Worm (Caenorhabditis elegans): Measurements from ENCODE around the gene ZK1067.3.

Gene ZK1067.3

DNA sequence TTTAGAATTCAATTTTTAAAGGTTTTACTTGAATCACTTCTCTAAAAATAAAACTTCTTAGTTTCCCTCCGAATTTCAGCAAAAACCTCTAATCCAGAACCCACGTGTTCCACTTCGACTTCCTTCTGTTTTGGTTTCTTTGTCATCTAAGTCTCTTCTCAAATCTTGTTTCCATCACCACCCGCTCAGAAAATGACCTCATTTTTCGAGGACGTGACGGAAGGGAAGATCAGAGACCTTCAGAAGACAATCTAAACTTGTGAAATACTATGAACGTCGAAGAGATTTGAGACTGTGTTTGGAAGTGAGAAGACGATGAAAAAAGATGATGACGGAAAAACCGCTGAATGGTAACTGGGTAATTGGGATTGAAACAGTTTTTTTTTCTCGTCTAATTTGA is 33.4 kb upstream of the ZK1067.3 start (continued):
- TF ChIP-seq mxl-2 (GFP tag; conservative IDR thresholded peaks at IDR 0.05) (no peak), dmd-8 (GFP tag; IDR thresholded peaks at IDR 0.05) (no peak), ceh-62 (tag; optimal IDR thresholded peaks at IDR 0.05) (no peak), F37D6.2 (tag; optimal IDR thresholded peaks at IDR 0.05) (no peak), lin-15B (tag; optimal IDR thresholded peaks at IDR 0.05) (no peak), nhr-10 (tag; optimal IDR thresholded peaks at IDR 0.05) (no peak), T20F7.1 (GFP tag; optimal IDR thresholded peaks at IDR 0.05) (no peak)

DNA sequence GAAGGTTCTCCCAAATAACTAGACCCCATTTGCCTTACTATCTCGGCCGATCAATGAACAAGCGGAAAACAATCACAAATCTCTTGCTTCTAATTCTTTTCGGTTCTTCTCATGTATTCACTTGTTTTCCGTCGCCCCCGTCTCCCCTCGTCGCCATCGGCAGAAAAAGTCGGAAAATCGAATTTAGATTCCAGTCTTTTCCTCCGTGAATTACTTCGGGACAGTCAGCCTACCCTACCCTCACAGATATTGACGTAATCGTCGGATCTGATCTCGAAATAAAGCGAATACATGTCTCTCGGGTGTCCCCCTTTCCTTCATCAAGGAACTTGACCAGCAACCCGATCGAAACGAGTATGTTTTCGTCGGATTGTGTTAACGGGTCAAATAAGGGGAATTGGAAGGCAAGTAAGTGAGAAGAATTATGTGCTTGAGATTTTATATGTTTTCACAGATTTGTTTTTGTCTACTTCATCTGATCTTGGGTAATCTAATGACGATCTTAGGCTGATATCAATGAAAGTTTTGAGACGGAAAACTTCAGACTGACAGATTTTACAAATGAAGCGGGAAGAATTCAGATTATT is 32.5 kb upstream of the ZK1067.3 start:
- TF ChIP-seq aha-1 (tag) (peak; percentile 30), mes-2 (tag; optimal IDR thresholded peaks at IDR 0.05; ENCODE audit: poor library complexity, severe bottlenecking) (no peak)

DNA sequence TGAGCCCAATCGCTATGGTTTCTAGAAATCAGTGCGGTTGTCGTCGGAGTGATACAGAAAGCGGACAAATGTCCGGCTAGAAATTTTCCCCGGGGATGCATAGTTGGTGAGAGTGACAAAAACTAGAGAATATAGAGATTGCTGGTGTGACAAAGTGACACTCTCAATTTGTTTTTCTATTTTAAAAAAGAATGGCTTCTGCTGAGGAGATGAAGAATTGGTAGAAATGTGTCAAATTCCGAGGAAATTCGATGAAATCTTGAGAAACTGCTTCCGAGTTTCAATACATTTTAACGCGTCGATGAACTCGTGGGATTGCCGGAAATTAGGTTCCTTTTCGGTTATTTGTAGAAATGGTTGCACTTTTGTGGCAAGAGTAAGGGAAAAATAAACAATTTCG is 28.9 kb upstream of the ZK1067.3 start, which contains the start of gene twk-4:
twk-4 (minus strand) TSS at position 101 of the 400 bp plus-strand sequence.
- TF ChIP-seq madf-9 (GFP tag; conservative IDR thresholded peaks at IDR 0.05) (no peak), ceh-62 (tag; optimal IDR thresholded peaks at IDR 0.05) (no peak), lin-15B (tag; optimal IDR thresholded peaks at IDR 0.05) (no peak), set-16 (GFP tag; IDR thresholded peaks at IDR 0.05) (no peak)

DNA sequence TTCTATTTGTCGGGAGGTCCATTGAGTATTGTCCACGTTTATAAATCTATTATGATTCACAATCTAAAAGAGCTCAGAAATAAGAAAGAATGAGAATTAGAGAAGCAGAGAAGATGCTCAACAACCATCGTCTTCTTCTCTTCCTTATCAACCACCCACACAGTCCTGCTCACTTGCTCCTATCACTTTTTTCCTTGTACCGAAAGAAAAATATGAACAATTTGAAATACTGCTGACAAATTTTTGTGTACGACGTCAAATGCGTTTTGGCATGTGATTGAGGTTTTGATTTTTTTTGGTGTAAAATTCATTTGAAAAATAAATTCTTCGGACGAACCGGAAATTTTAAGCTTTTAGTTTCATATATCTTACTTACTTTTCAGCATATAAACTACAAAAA is 26.7 kb upstream of the ZK1067.3 start:
- TF ChIP-seq hlh-11 (tag; optimal IDR thresholded peaks at IDR 0.05) = peak; percentile 67
- TF ChIP-seq dve-1 (tag; optimal IDR thresholded peaks at IDR 0.05; ENCODE audit: insufficient read depth) = peak; percentile 46
- peak; percentile 86 for TF ChIP-seq pqm-1 (tag; optimal IDR thresholded peaks at IDR 0.05)
- TF ChIP-seq hif-1 (tag; optimal IDR thresholded peaks at IDR 0.05) = no peak
- peak; percentile 2 for TF ChIP-seq mep-1 (tag; optimal IDR thresholded peaks at IDR 0.05)
- peak; percentile 43 for TF ChIP-seq nhr-28 (tag; optimal IDR thresholded peaks at IDR 0.05)
- TF ChIP-seq Y75B8A.6 (GFP tag; IDR thresholded peaks at IDR 0.05) = no peak
- no peak for TF ChIP-seq gei-8 (GFP tag; optimal IDR thresholded peaks at IDR 0.05)
- peak; percentile 58; the same call in 1 of the 2 replicates for TF ChIP-seq dmd-6 (GFP tag; IDR thresholded peaks at IDR 0.05)
- no peak for TF ChIP-seq tag-97 (GFP tag; IDR thresholded peaks at IDR 0.05)
- TF ChIP-seq daf-16 (GFP tag; optimal IDR thresholded peaks at IDR 0.05) = no peak
- TF ChIP-seq daf-16 (tag; optimal IDR thresholded peaks at IDR 0.05) = peak; percentile 79
- no peak for TF ChIP-seq ztf-7 (tag; optimal IDR thresholded peaks at IDR 0.05)
- TF ChIP-seq duxl-1 (tag; optimal IDR thresholded peaks at IDR 0.05; ENCODE audit: poor library complexity) = no peak
- no peak for TF ChIP-seq aha-1 (tag)
- peak; percentile 53 for TF ChIP-seq hlh-30 (tag; optimal IDR thresholded peaks at IDR 0.05; ENCODE audit: insufficient read depth)
- TF ChIP-seq madf-9 (GFP tag; conservative IDR thresholded peaks at IDR 0.05) = no peak
- no peak for TF ChIP-seq fkh-10 (GFP tag; optimal IDR thresholded peaks at IDR 0.05)

DNA sequence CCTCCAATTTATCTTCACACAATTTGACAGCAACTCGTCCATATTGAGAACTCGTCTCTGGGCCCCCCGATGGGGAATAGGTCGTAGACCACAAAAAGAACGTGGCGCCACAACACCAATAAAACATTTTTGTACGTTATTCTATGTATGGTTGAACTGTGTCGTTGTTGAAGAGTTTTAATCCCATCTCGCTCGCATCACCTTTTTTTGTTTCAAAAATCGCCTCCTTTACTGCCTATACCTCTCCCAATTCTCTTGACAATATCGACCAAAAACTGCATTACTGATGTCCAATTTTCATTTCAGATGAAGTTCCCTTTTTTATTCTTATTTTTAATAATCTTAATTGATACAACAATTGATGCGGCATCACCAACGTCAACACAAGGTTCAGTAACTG is 25.9 kb upstream of the ZK1067.3 start, which contains the start of gene let-23:
let-23 (plus strand) TSS at position 301 of the 400 bp plus-strand sequence.
- TF ChIP-seq arid-1 (GFP tag; conservative IDR thresholded peaks at IDR 0.05) = no peak
- no peak for TF ChIP-seq F49E8.2 (tag; optimal IDR thresholded peaks at IDR 0.05; ENCODE audit: borderline replicate concordance)
- no peak for TF ChIP-seq R02D3.7 (tag; optimal IDR thresholded peaks at IDR 0.05)
- TF ChIP-seq mes-2 (tag; optimal IDR thresholded peaks at IDR 0.05; ENCODE audit: poor library complexity, severe bottlenecking) = no peak
- TF ChIP-seq daf-16 (GFP tag; optimal IDR thresholded peaks at IDR 0.05) = no peak
- TF ChIP-seq daf-16 (tag; optimal IDR thresholded peaks at IDR 0.05) = no peak
- TF ChIP-seq ztf-7 (tag; optimal IDR thresholded peaks at IDR 0.05) = no peak
- TF ChIP-seq rbr-2 (tag; optimal IDR thresholded peaks at IDR 0.05) = no peak
- TF ChIP-seq Y75B8A.6 (GFP tag; IDR thresholded peaks at IDR 0.05) = no peak
- no peak for TF ChIP-seq cey-2 (tag; optimal IDR thresholded peaks at IDR 0.05; ENCODE audit: borderline replicate concordance, insufficient read depth)
- TF ChIP-seq mxl-2 (GFP tag; conservative IDR thresholded peaks at IDR 0.05) = no peak
- TF ChIP-seq ama-1 (optimal IDR thresholded peaks at IDR 0.05) = no peak
- TF ChIP-seq T20F7.1 (GFP tag; optimal IDR thresholded peaks at IDR 0.05) = no peak
- no peak for TF ChIP-seq nhr-48 (tag; optimal IDR thresholded peaks at IDR 0.05)
- no peak for TF ChIP-seq fkh-10 (GFP tag; optimal IDR thresholded peaks at IDR 0.05)

All from whole organism, L4 larva.